Fruit fly (Drosophila melanogaster) Kc167 (cell line): ENCODE results near the gene GluRS-m.

Source experiments
- Myc ChIP-seq: fragments of >200 bp; optimal IDR thresholded peaks from 2 replicates; lab custom pipeline; 2017; ENCODE audit warnings: missing external identifiers
- Sin3A ChIP-seq: fragments of >200 bp; optimal IDR thresholded peaks from 2 replicates; lab custom pipeline; 2018; ENCODE audit warnings: missing external identifiers
- h ChIP-seq: fragments of >200 bp; optimal IDR thresholded peaks from 3 replicates; lab custom pipeline; 2018; ENCODE audit warnings: missing external identifiers
- insv ChIP-seq: fragments of >200 bp; optimal IDR thresholded peaks from 3 replicates; lab custom pipeline; 2018; ENCODE audit warnings: missing external identifiers
- psq ChIP-seq: fragments of >200 bp; optimal IDR thresholded peaks from 2 replicates; lab custom pipeline; 2017; ENCODE audit warnings: missing external identifiers
- ttk ChIP-seq: sonication (Bioruptor generic); optimal IDR thresholded peaks from 2 replicates; lab custom pipeline; 2017; ENCODE audit warnings: missing external identifiers

Gene GluRS-m

DNA sequence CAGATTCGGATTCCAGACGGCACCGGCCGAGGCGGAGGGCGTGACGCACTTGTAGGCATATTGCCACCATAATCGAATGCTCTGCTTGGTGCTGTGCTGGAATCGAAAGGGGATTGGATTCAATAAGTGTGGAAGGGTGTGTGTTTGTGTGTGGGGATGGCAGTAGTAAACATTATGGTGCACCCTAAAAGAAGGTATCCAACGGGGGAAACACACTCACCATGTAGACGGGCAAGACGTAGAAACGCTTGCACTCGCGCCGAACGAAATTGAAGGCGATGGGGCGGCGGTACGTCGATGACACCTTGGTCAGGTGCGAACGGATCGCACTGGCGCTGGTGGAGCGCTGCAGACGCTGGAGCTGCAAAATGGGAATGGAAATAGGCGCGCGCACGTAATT is 25.7 kb downstream of the GluRS-m start:
- no peak for TF ChIP-seq Sin3A (lab: Kevin White, UChicago)
- TF ChIP-seq psq (lab: Kevin White, UChicago): no peak
- no peak for TF ChIP-seq ttk (lab: Kevin White, UChicago)
- no peak for TF ChIP-seq insv (lab: Kevin White, UChicago)
- no peak for TF ChIP-seq Myc (lab: Kevin White, UChicago)

DNA sequence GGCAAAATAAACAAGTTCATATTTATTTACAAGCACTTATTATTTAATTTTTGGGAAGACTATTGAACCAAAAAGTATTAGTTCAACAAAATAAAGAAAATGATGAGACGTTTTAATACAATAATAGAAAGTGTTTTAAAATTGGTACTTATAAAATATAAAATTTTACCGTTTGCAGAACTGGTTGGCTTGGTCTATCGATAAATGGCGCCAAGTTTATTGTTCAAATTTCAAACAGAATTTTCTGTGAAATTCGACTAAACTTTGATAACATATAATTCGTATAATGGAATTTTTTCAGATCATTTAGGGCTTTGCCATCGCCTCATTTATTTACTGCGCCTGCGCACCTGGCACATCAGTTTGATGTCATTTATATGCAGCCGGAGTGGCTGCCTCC is 26.2 kb downstream of the GluRS-m start:
- no peak for TF ChIP-seq insv (lab: Kevin White, UChicago)
- TF ChIP-seq h (lab: Kevin White, UChicago): no peak
- TF ChIP-seq ttk (lab: Kevin White, UChicago): no peak
- TF ChIP-seq Myc (lab: Kevin White, UChicago): no peak
- TF ChIP-seq Sin3A (lab: Kevin White, UChicago): no peak
- TF ChIP-seq psq (lab: Kevin White, UChicago): no peak

DNA sequence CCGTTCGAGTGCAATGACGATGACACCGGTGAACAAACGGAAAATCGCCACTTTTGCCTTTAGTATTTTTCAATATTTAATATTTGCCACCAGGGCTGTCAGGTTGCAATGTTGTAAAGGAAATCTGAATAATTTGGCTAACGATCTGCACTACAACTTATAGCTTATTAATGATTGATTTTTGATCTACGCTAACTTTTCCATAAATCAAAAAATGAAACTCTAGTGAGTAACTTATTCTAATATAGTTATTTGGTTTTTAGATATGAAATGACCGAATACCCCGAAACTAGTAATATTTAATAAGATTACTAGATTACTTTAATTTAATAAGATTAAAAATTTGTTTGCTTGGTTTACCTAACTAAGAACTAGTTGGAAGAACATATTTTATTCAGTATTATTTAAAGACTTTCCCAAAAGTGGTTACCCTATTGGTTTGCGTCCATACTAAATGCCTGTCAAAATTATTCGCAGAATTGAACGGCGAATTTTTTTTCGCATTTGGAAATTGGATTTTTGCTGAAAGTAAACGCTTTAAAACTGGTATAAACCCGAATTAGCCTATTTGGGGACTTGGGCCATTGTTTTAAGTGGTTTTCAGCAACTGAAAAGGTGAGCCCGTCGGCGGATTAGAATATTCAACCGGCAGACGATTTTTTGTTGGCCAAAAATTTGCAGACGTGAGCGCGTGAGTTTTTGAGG is 30.9 kb downstream of the GluRS-m start, which contains the start of the genes Agpat3 and RAF2:
Agpat3 (minus strand) TSS at position 78 of the 705 bp plus-strand sequence.
RAF2 (plus strand) TSS at position 448 of the 705 bp plus-strand sequence.
- no peak for TF ChIP-seq h (lab: Kevin White, UChicago)
- TF ChIP-seq Sin3A (lab: Kevin White, UChicago): no peak
- TF ChIP-seq psq (lab: Kevin White, UChicago): no peak
- TF ChIP-seq ttk (lab: Kevin White, UChicago): no peak
- TF ChIP-seq Myc (lab: Kevin White, UChicago): no peak
- no peak for TF ChIP-seq insv (lab: Kevin White, UChicago)

DNA sequence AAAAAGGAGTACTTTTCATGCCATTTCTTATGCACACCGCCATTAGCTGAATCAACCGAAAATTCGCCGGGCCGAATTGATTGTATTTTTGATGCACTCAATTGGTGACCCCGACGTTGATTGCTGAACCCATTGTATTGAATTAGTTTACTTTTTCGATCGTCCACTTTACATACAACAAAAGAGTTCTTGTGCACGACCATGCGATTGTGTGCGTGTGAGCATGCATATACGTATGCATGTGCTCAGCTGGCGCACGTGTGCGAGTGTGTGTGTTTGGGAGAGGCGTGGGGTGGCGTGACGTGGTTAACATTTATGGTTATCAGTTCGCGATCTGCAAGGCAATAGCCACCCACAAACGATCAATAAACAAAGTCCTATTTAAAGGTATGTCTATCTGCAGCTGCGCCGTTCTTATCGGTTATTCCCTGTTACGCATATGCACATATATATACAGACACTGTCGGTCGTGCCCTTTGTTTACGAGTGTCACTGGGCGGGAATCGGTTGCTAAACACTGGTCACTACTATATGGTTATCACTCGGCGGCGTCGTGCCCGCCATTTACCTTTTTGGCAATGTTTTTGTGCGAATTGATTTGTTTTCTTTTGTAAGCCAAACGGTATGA is 31.6 kb downstream of the GluRS-m start:
- no peak for TF ChIP-seq psq (lab: Kevin White, UChicago)
- TF ChIP-seq Myc (lab: Kevin White, UChicago): no peak
- TF ChIP-seq insv (lab: Kevin White, UChicago): no peak
- no peak for TF ChIP-seq ttk (lab: Kevin White, UChicago)
- no peak for TF ChIP-seq h (lab: Kevin White, UChicago)
- no peak for TF ChIP-seq Sin3A (lab: Kevin White, UChicago)

dm6 chr3L:16384145-16384705 is 32.8 kb downstream of the GluRS-m start:
- TF ChIP-seq Myc (lab: Kevin White, UChicago) (no peak), psq (lab: Kevin White, UChicago) (no peak), ttk (lab: Kevin White, UChicago) (no peak), Sin3A (lab: Kevin White, UChicago) (no peak), insv (lab: Kevin White, UChicago) (no peak), h (lab: Kevin White, UChicago) (no peak)

- no peak for TF ChIP-seq ttk (lab: Kevin White, UChicago)
- no peak for TF ChIP-seq h (lab: Kevin White, UChicago)
- no peak for TF ChIP-seq psq (lab: Kevin White, UChicago)
- no peak for TF ChIP-seq Myc (lab: Kevin White, UChicago)
- no peak for TF ChIP-seq insv (lab: Kevin White, UChicago)
- no peak for TF ChIP-seq Sin3A (lab: Kevin White, UChicago)
Measured at dm6 chr3L:16383056-16383455, 33.9 kb downstream of the GluRS-m start.

- TF ChIP-seq Sin3A (lab: Kevin White, UChicago): no peak
- TF ChIP-seq Myc (lab: Kevin White, UChicago): no peak
- no peak for TF ChIP-seq psq (lab: Kevin White, UChicago)
Measured at dm6 chr3L:16381184-16381797, 35.7 kb downstream of the GluRS-m start, which contains the start of gene Agpat4. Agpat4 (minus strand) TSS chr3L:16381570.

- TF ChIP-seq insv (lab: Kevin White, UChicago): no peak
- TF ChIP-seq Myc (lab: Kevin White, UChicago): no peak
- no peak for TF ChIP-seq Sin3A (lab: Kevin White, UChicago)
- TF ChIP-seq ttk (lab: Kevin White, UChicago): no peak
- TF ChIP-seq h (lab: Kevin White, UChicago): no peak
- no peak for TF ChIP-seq psq (lab: Kevin White, UChicago)
Measured at dm6 chr3L:16380770-16381169, 36.2 kb downstream of the GluRS-m start.

- TF ChIP-seq Sin3A (lab: Kevin White, UChicago): no peak
- no peak for TF ChIP-seq h (lab: Kevin White, UChicago)
- TF ChIP-seq ttk (lab: Kevin White, UChicago): no peak
- TF ChIP-seq psq (lab: Kevin White, UChicago): no peak
- TF ChIP-seq Myc (lab: Kevin White, UChicago): no peak
- no peak for TF ChIP-seq insv (lab: Kevin White, UChicago)
Measured at dm6 chr3L:16377768-16378764, 38.9 kb downstream of the GluRS-m start, which contains the start of gene roq. roq (minus strand) TSS chr3L:16378566.

DNA sequence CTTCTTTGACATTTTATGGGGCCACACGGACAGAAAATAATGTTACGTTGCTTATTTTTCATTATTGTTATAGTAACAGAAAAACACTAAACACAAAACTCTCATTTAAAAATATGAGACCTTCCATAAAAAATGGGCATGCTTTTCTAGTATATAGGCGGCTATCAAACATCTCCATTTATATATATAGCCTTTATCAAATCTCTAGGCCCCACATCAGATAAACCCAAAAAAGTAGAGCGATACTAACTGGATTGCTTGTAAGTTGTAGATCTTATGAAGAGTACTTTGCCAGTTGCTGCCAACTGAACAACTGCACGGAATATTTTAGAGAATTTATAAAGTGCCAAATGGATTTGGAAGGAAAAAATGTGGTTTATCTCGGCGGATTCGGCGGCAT is 47.5 kb downstream of the GluRS-m start, which contains the start of gene CG18814:
CG18814 (plus strand) TSS at position 301 of the 400 bp plus-strand sequence.
- no peak for TF ChIP-seq Sin3A (lab: Kevin White, UChicago)
- no peak for TF ChIP-seq h (lab: Kevin White, UChicago)
- TF ChIP-seq psq (lab: Kevin White, UChicago): no peak
- TF ChIP-seq Myc (lab: Kevin White, UChicago): no peak
- no peak for TF ChIP-seq insv (lab: Kevin White, UChicago)
- no peak for TF ChIP-seq ttk (lab: Kevin White, UChicago)
